Worm (Caenorhabditis elegans) whole organism, early embryonic: ENCODE measurements around the gene pmp-5.

Source experiments
- B0310.2 ChIP-seq: sonication (generic microtip); optimal IDR thresholded peaks from 2 replicates; lab custom pipeline; 2016; ENCODE audit warnings: mild to moderate bottlenecking, missing genetic modification characterization, missing compliant biosample characterization
- F13C5.2 ChIP-seq: sonication (generic microtip); optimal IDR thresholded peaks from 2 replicates; lab custom pipeline; 2017; ENCODE audit warnings: mild to moderate bottlenecking, missing genetic modification characterization, inconsistent platforms, missing compliant biosample characterization
- aly-1 ChIP-seq: sonication (generic microtip); optimal IDR thresholded peaks from 2 replicates; lab custom pipeline; 2016; ENCODE audit warnings: missing genetic modification characterization, missing compliant biosample characterization
- ama-1 ChIP-seq: fragments of 150-350 bp; optimal IDR thresholded peaks from 2 replicates; lab custom pipeline; 2014
- ceh-13 ChIP-seq: fragments of 200-800 bp; sonication (Bioruptor generic); optimal IDR thresholded peaks from 2 replicates; lab custom pipeline; 2018; ENCODE audit warnings: mild to moderate bottlenecking, missing genetic modification characterization, missing compliant biosample characterization
- ceh-36 ChIP-seq: sonication (generic microtip); optimal IDR thresholded peaks from 2 replicates; lab custom pipeline; 2016; ENCODE audit warnings: missing genetic modification characterization, inconsistent platforms, missing compliant biosample characterization
- ets-7 ChIP-seq: sonication (generic microtip); optimal IDR thresholded peaks from 2 replicates; lab custom pipeline; 2016; ENCODE audit warnings: missing genotype, missing genetic modification characterization, missing compliant biosample characterization
- flt-1 ChIP-seq: fragments of 200-800 bp; sonication (Bioruptor generic); IDR thresholded peaks from 2 replicates; pipeline ENCODE4 v1.3.6; 2022; ENCODE audit warnings: missing genetic modification characterization, missing compliant biosample characterization
- hmbx-1 ChIP-seq: sonication (generic microtip); optimal IDR thresholded peaks from 2 replicates; lab custom pipeline; 2016; ENCODE audit warnings: mild to moderate bottlenecking, missing genetic modification characterization, missing compliant biosample characterization
- hmg-4 ChIP-seq: fragments of 200-800 bp; sonication (Bioruptor generic); optimal IDR thresholded peaks from 2 replicates; lab custom pipeline; 2018; ENCODE audit warnings: mild to moderate bottlenecking, missing genetic modification characterization, missing compliant biosample characterization
- hnd-1 ChIP-seq: sonication (generic microtip); optimal IDR thresholded peaks from 2 replicates; lab custom pipeline; 2016; ENCODE audit warnings: missing genetic modification characterization, missing compliant biosample characterization
- pes-1 ChIP-seq: fragments of 200-800 bp; sonication (Bioruptor generic); IDR thresholded peaks from 2 replicates; pipeline ENCODE4 v1.3.6; 2022; ENCODE audit warnings: missing genetic modification reagents, missing genetic modification characterization, missing compliant biosample characterization
- scrt-1 ChIP-seq: fragments of 200-800 bp; sonication (Bioruptor generic); IDR thresholded peaks from 2 replicates; pipeline ENCODE4 v1.3.6; 2022; ENCODE audit warnings: missing genetic modification characterization, missing compliant biosample characterization
- sea-1 ChIP-seq: fragments of 200-800 bp; sonication (Bioruptor generic); conservative IDR thresholded peaks from 2 replicates; pipeline ENCODE4 v1.3.6; 2022; ENCODE audit warnings: missing genetic modification characterization, missing compliant biosample characterization
- tbx-11 ChIP-seq: fragments of 200-800 bp; sonication (Bioruptor generic); IDR thresholded peaks from 2 replicates; pipeline ENCODE4 v1.3.6; 2022; ENCODE audit warnings: missing genetic modification characterization, missing compliant biosample characterization
- tbx-37 ChIP-seq: fragments of 200-800 bp; sonication (Bioruptor generic); conservative IDR thresholded peaks from 2 replicates; pipeline ENCODE4 v1.3.6; 2022; ENCODE audit warnings: missing genetic modification reagents, missing genetic modification characterization, missing compliant biosample characterization
- tra-4 ChIP-seq: sonication (generic microtip); optimal IDR thresholded peaks from 2 replicates; lab custom pipeline; 2017; ENCODE audit warnings: missing genetic modification characterization, missing compliant biosample characterization

Gene pmp-5

ce11 chrV:6683740-6684139 lies 18.1 kb upstream of the pmp-5 start:
- TF ChIP-seq aly-1 = no peak
- no peak for TF ChIP-seq flt-1
- no peak for TF ChIP-seq ama-1 (lab: Kevin White, UChicago)
- no peak for TF ChIP-seq pes-1 (GFP tag; lab: Robert Waterston, UW)
- no peak for TF ChIP-seq ceh-36 (tag; lab: Kevin White, UChicago)
- no peak for TF ChIP-seq tbx-11 (GFP tag; lab: Robert Waterston, UW)
- TF ChIP-seq F13C5.2 (tag; lab: Kevin White, UChicago) = no peak
- TF ChIP-seq B0310.2 (tag; lab: Kevin White, UChicago) = no peak

- no peak for TF ChIP-seq F13C5.2 (tag; lab: Kevin White, UChicago)
- TF ChIP-seq scrt-1 (GFP tag; lab: Robert Waterston, UW) = no peak
- no peak for TF ChIP-seq aly-1
- TF ChIP-seq ceh-13 (GFP tag; lab: Kevin White, UChicago) = no peak
- TF ChIP-seq pes-1 (GFP tag; lab: Robert Waterston, UW) = no peak
- no peak for TF ChIP-seq B0310.2 (tag; lab: Kevin White, UChicago)
Observed at ce11 chrV:6683282-6683681, 17.7 kb upstream of the pmp-5 start.

- TF ChIP-seq F13C5.2 (tag; lab: Kevin White, UChicago) (no peak), ceh-36 (tag; lab: Kevin White, UChicago) (no peak), ceh-13 (GFP tag; lab: Kevin White, UChicago) (no peak), B0310.2 (tag; lab: Kevin White, UChicago) (no peak), sea-1 (GFP tag; lab: Robert Waterston, UW) (no peak), aly-1 (no peak), hnd-1 (tag; lab: Kevin White, UChicago) (no peak), pes-1 (GFP tag; lab: Robert Waterston, UW) (no peak), flt-1 (no peak)
Observed at ce11 chrV:6681501-6681900, 15.9 kb upstream of the pmp-5 start, which contains the start of gene egl-46. Gene egl-46 (minus strand): TSS chrV:6681573.

- no peak for TF ChIP-seq flt-1
Observed at ce11 chrV:6676158-6676849, 10.7 kb upstream of the pmp-5 start, which contains the start of gene cest-34. Gene cest-34 (plus strand): TSS chrV:6676799.

DNA sequence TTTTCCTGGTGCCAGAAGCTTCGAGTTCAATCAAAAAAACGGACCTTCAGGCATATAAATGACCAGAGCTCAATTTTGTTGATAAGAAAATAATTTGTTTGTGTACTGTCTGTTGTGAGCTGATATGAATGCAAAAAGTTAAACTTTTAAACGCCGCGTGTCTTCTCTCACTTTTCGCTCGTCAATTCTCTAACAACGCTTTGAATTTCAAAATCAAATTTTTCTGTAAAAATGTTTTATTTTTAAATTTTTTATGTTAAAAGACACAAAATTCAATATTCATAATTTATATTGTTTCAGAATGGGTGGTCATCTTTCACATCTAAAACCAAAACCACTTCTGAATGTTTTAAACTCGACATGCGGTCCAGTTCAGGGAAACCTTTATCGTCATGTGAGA lies 8.4 kb upstream of the pmp-5 start, which contains the start of gene cest-31:
Gene cest-31 (plus strand): TSS at position 301 of the 400 bp plus-strand sequence.
- no peak for TF ChIP-seq hnd-1 (tag; lab: Kevin White, UChicago)
- no peak for TF ChIP-seq ceh-13 (GFP tag; lab: Kevin White, UChicago)
- TF ChIP-seq hmg-4 (GFP tag; lab: Kevin White, UChicago) = no peak
- no peak for TF ChIP-seq ets-7
- no peak for TF ChIP-seq pes-1 (GFP tag; lab: Robert Waterston, UW)
- TF ChIP-seq flt-1 = no peak
- no peak for TF ChIP-seq scrt-1 (GFP tag; lab: Robert Waterston, UW)
- no peak for TF ChIP-seq tbx-37 (GFP tag; lab: Robert Waterston, UW)
- no peak for TF ChIP-seq B0310.2 (tag; lab: Kevin White, UChicago)
- TF ChIP-seq tbx-11 (GFP tag; lab: Robert Waterston, UW) = no peak
- TF ChIP-seq ama-1 (lab: Kevin White, UChicago) = no peak
- TF ChIP-seq aly-1 = no peak
- TF ChIP-seq sea-1 (GFP tag; lab: Robert Waterston, UW) = no peak
- TF ChIP-seq tra-4 (tag; lab: Kevin White, UChicago) = no peak
- TF ChIP-seq F13C5.2 (tag; lab: Kevin White, UChicago) = no peak
- no peak for TF ChIP-seq ceh-36 (tag; lab: Kevin White, UChicago)
- TF ChIP-seq hmbx-1 (tag; lab: Kevin White, UChicago) = no peak

- TF ChIP-seq tra-4 (tag; lab: Kevin White, UChicago) (no peak), ceh-13 (GFP tag; lab: Kevin White, UChicago) (no peak), aly-1 (no peak), B0310.2 (tag; lab: Kevin White, UChicago) (no peak), F13C5.2 (tag; lab: Kevin White, UChicago) (no peak), ama-1 (lab: Kevin White, UChicago) (no peak), tbx-11 (GFP tag; lab: Robert Waterston, UW) (no peak), hmg-4 (GFP tag; lab: Kevin White, UChicago) (no peak), flt-1 (no peak), pes-1 (GFP tag; lab: Robert Waterston, UW) (no peak), ets-7 (no peak), tbx-37 (GFP tag; lab: Robert Waterston, UW) (no peak), sea-1 (GFP tag; lab: Robert Waterston, UW) (no peak), hmbx-1 (tag; lab: Kevin White, UChicago) (no peak), hnd-1 (tag; lab: Kevin White, UChicago) (no peak)
Observed at ce11 chrV:6669520-6669919, 3.9 kb upstream of the pmp-5 start, which contains the start of gene cest-28. Gene cest-28 (plus strand): TSS chrV:6669820.

DNA sequence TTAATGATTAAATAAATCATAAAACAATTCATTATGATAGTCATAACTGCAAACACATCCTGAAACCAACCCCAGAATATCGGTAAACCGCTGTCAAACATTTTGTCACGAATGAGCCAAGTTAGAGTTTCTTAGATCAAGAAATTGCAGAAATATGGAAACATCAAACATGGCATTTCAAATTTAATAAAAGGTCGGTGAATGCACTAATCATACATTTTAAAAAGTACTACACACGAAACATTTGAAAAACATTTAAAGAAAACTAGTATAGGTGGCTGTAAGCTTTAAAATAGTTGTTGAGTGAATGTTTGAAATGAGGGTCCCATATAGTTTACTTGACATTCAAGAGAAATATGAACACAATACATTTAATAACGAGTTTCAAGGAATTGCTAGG lies 3.1 kb upstream of the pmp-5 start, which contains the start of gene str-180:
Gene str-180 (minus strand): TSS at position 101 of the 400 bp plus-strand sequence.
- TF ChIP-seq B0310.2 (tag; lab: Kevin White, UChicago) = no peak
- TF ChIP-seq ceh-13 (GFP tag; lab: Kevin White, UChicago) = no peak
- TF ChIP-seq tra-4 (tag; lab: Kevin White, UChicago) = no peak
- TF ChIP-seq F13C5.2 (tag; lab: Kevin White, UChicago) = no peak
- TF ChIP-seq pes-1 (GFP tag; lab: Robert Waterston, UW) = no peak
- no peak for TF ChIP-seq scrt-1 (GFP tag; lab: Robert Waterston, UW)
